Fruit fly (Drosophila melanogaster): ENCODE measurements around the gene CG2310.
A peak's percentile ranks its signal among the peaks of the same experiment; 100 is the strongest.

The CG2310 gene

dm6 chr3R:29490912-29491311, 2.4 kb downstream of the CG2310 start, which contains the start of gene Spase12:
Gene Spase12 (minus strand): TSS chr3R:29491150.
- TF ChIP-seq stwl (tag; optimal IDR thresholded peaks at IDR 0.05) (peak; percentile 29), YL-1 (GFP tag; optimal IDR thresholded peaks at IDR 0.05) (peak; percentile 76), sens (GFP tag) (peak; percentile 13), CG10267 (tag; optimal IDR thresholded peaks at IDR 0.05) (peak; percentile 19), Lhr (GFP tag; optimal IDR thresholded peaks at IDR 0.05) (no peak), gfzf (GFP tag; optimal IDR thresholded peaks at IDR 0.05) (peak; percentile 79), CG4617 (GFP tag; optimal IDR thresholded peaks at IDR 0.05; ENCODE audit: borderline replicate concordance) (peak; percentile 5), CG9437 (GFP tag; optimal IDR thresholded peaks at IDR 0.05) (no peak), CG3995 (GFP tag; optimal IDR thresholded peaks at IDR 0.05) (peak; percentile 55), E2f2 (GFP tag; IDR thresholded peaks at IDR 0.05) (peak; percentile 80), Myb (GFP tag; optimal IDR thresholded peaks at IDR 0.05) (peak; percentile 44), Scr (GFP tag; IDR thresholded peaks at IDR 0.05; ENCODE audit: partially characterized antibody) (no peak), CG34224 (GFP tag; IDR thresholded peaks at IDR 0.05; ENCODE audit: partially characterized antibody) (0 out of 3 replicates have a peak, but pooled peaks have one; percentile 26), MBD-R2 (GFP tag; IDR thresholded peaks at IDR 0.05) (peak; percentile 70), Mad (GFP tag; optimal IDR thresholded peaks at IDR 0.05) (no peak), CG6791 (GFP tag; IDR thresholded peaks at IDR 0.05; ENCODE audit: partially characterized antibody) (peak; percentile 40; the same call in 1 of the 3 replicates), Dp (GFP tag; optimal IDR thresholded peaks at IDR 0.05) (peak; percentile 76), ro (GFP tag; IDR thresholded peaks at IDR 0.05) (no peak), BEAF-32 (GFP tag; optimal IDR thresholded peaks at IDR 0.05) (peak; percentile 7), CG9797 (GFP tag; optimal IDR thresholded peaks at IDR 0.05) (peak; percentile 87), sna (GFP tag; IDR thresholded peaks at IDR 0.05; ENCODE audit: partially characterized antibody) (0 out of 2 replicates have a peak, but pooled peaks have one; percentile 19), chinmo (GFP tag; IDR thresholded peaks at IDR 0.05; ENCODE audit: partially characterized antibody) (0 out of 4 replicates have a peak, but pooled peaks have one; percentile 48), amos (GFP tag; IDR thresholded peaks at IDR 0.05; ENCODE audit: partially characterized antibody) (no peak), MESR4 (GFP tag; optimal IDR thresholded peaks at IDR 0.05) (peak; percentile 78), nerfin-1 (tag; optimal IDR thresholded peaks at IDR 0.05) (peak; percentile 15), CG1603 (tag; optimal IDR thresholded peaks at IDR 0.05) (peak; percentile 42), CG14710 (tag; optimal IDR thresholded peaks at IDR 0.05) (peak; percentile 4), CG13287 (GFP tag; IDR thresholded peaks at IDR 0.05; ENCODE audit: partially characterized antibody) (peak; percentile 38; the same call in 1 of the 2 replicates), pzg (GFP tag; optimal IDR thresholded peaks at IDR 0.05) (peak; percentile 71), Stat92E (GFP tag; optimal IDR thresholded peaks at IDR 0.05) (peak in 1 of 3 experiments; percentile 50), tna (GFP tag; IDR thresholded peaks at IDR 0.05; ENCODE audit: partially characterized antibody) (0 out of 2 replicates have a peak, but pooled peaks have one; percentile 22), wor (GFP tag; IDR thresholded peaks at IDR 0.05) (no peak)

- TF ChIP-seq gsb (GFP tag; IDR thresholded peaks at IDR 0.05) (no peak; the same call in 1 of the 2 replicates), wek (GFP tag; optimal IDR thresholded peaks at IDR 0.05) (peak; percentile 99), Ssrp (tag; optimal IDR thresholded peaks at IDR 0.05) (peak; percentile 4), CG2712 (tag; optimal IDR thresholded peaks at IDR 0.05) (peak; percentile 78), lbe (GFP tag; optimal IDR thresholded peaks at IDR 0.05) (no peak), Doc3 (GFP tag; IDR thresholded peaks at IDR 0.05; ENCODE audit: partially characterized antibody) (peak; percentile 48; the same call in 1 of the 3 replicates), CG17802 (tag; optimal IDR thresholded peaks at IDR 0.05) (no peak), YL-1 (GFP tag; optimal IDR thresholded peaks at IDR 0.05) (peak; percentile 94), unpg (GFP tag; optimal IDR thresholded peaks at IDR 0.05) (no peak), Dip3 (GFP tag; optimal IDR thresholded peaks at IDR 0.05) (peak; percentile 50), D (optimal IDR thresholded peaks at IDR 0.05) (no peak), D (GFP tag; optimal IDR thresholded peaks at IDR 0.05) (no peak), Hr78 (GFP tag; optimal IDR thresholded peaks at IDR 0.05) (no peak), ranshi (GFP tag; IDR thresholded peaks at IDR 0.05) (peak; percentile 39; the same call in 1 of the 2 replicates), vvl (GFP tag; IDR thresholded peaks at IDR 0.05) (peak; percentile 89), CG9727 (GFP tag; optimal IDR thresholded peaks at IDR 0.05) (peak; percentile 8), h (optimal IDR thresholded peaks at IDR 0.05) (no peak), CG34422 (GFP tag; IDR thresholded peaks at IDR 0.05) (peak; percentile 92), jumu (GFP tag; optimal IDR thresholded peaks at IDR 0.05) (peak; percentile 57)
Measured at dm6 chr3R:29489209-29489608, 4.1 kb downstream of the CG2310 start, which contains the start of the genes CG2321 and CG2006. Gene CG2321 (minus strand): TSS chr3R:29489265. Gene CG2006 (plus strand): TSS chr3R:29489468.
